Fruit fly (Drosophila melanogaster): ENCODE results near the gene CG15005.

The CG15005 gene

dm6 chr3L:4227164-4227563 is 23.0 kb upstream of the CG15005 start, which contains the start of gene CG46460 (continued):
- TF ChIP-seq CG4707 (GFP tag; optimal IDR thresholded peaks at IDR 0.05) (peak; percentile 2), Nf-YC (tag; optimal IDR thresholded peaks at IDR 0.05) (peak; percentile 6), kni (GFP tag; optimal IDR thresholded peaks at IDR 0.05) (peak; percentile 58), CG17328 (GFP tag; IDR thresholded peaks at IDR 0.05) (peak; percentile 11; the same call in 1 of the 2 replicates), CG9727 (GFP tag; optimal IDR thresholded peaks at IDR 0.05) (peak; percentile 32), HHEX (GFP tag; optimal IDR thresholded peaks at IDR 0.05) (no peak), Rx (GFP tag; IDR thresholded peaks at IDR 0.05) (no peak), HmgZ (tag; optimal IDR thresholded peaks at IDR 0.05) (peak; percentile 4), nerfin-2 (GFP tag; IDR thresholded peaks at IDR 0.05; ENCODE audit: partially characterized antibody) (peak; percentile 35; the same call in 1 of the 2 replicates), fd96Cb (tag; optimal IDR thresholded peaks at IDR 0.05) (no peak), hbn (GFP tag; IDR thresholded peaks at IDR 0.05; ENCODE audit: partially characterized antibody) (no peak), Adf1 (GFP tag; IDR thresholded peaks at IDR 0.05) (peak; percentile 58), NC2α (GFP tag; optimal IDR thresholded peaks at IDR 0.05) (peak; percentile 69)

dm6 chr3L:4225647-4226470 is 21.7 kb upstream of the CG15005 start:
- TF ChIP-seq exex (tag; optimal IDR thresholded peaks at IDR 0.05) (no peak), da (GFP tag; optimal IDR thresholded peaks at IDR 0.05) (no peak), disco-r (GFP tag; optimal IDR thresholded peaks at IDR 0.05) (no peak), Pdp1 (GFP tag; optimal IDR thresholded peaks at IDR 0.05) (peak in 1 of 2 experiments; percentile 67), chinmo (GFP tag; IDR thresholded peaks at IDR 0.05; ENCODE audit: partially characterized antibody) (0 out of 4 replicates have a peak, but pooled peaks have one; percentile 42), crol (GFP tag; IDR thresholded peaks at IDR 0.05) (peak; percentile 90), grn (GFP tag; optimal IDR thresholded peaks at IDR 0.05) (no peak), CG18764 (GFP tag; optimal IDR thresholded peaks at IDR 0.05) (no peak), CG33557 (GFP tag; optimal IDR thresholded peaks at IDR 0.05) (no peak), seq (GFP tag; IDR thresholded peaks at IDR 0.05) (no peak), hth (optimal IDR thresholded peaks at IDR 0.05) (no peak), danr (GFP tag; IDR thresholded peaks at IDR 0.05) (no peak), lmd (GFP tag; IDR thresholded peaks at IDR 0.05) (no peak), vvl (GFP tag; IDR thresholded peaks at IDR 0.05) (0 out of 2 replicates have a peak, but pooled peaks have one; percentile 7), tin (GFP tag; optimal IDR thresholded peaks at IDR 0.05) (no peak), crp (GFP tag; optimal IDR thresholded peaks at IDR 0.05) (no peak), Doc2 (GFP tag; IDR thresholded peaks at IDR 0.05) (no peak), CG10543 (GFP tag; optimal IDR thresholded peaks at IDR 0.05) (peak; percentile 14), CG12769 (tag; optimal IDR thresholded peaks at IDR 0.05) (peak; percentile 31), CG8924 (tag; optimal IDR thresholded peaks at IDR 0.05) (no peak), abd-A (tag; optimal IDR thresholded peaks at IDR 0.05) (no peak), Tbp (GFP tag; optimal IDR thresholded peaks at IDR 0.05) (no peak), CG11247 (GFP tag; IDR thresholded peaks at IDR 0.05) (no peak), ind (GFP tag; optimal IDR thresholded peaks at IDR 0.05) (no peak), sd (tag; optimal IDR thresholded peaks at IDR 0.05) (peak; percentile 75), stwl (tag; optimal IDR thresholded peaks at IDR 0.05) (no peak), CoRest (tag; optimal IDR thresholded peaks at IDR 0.05) (no peak), Atf6 (GFP tag; IDR thresholded peaks at IDR 0.05) (no peak), trh (GFP tag; optimal IDR thresholded peaks at IDR 0.05) (no peak), HHEX (GFP tag; optimal IDR thresholded peaks at IDR 0.05) (no peak), gce (GFP tag; IDR thresholded peaks at IDR 0.05) (0 out of 3 replicates have a peak, but pooled peaks have one; percentile 33), nom (GFP tag; optimal IDR thresholded peaks at IDR 0.05) (peak; percentile 32), pita (GFP tag; optimal IDR thresholded peaks at IDR 0.05) (no peak), sug (tag; optimal IDR thresholded peaks at IDR 0.05) (peak; percentile 72), CG18262 (tag; optimal IDR thresholded peaks at IDR 0.05) (no peak), aop (GFP tag; IDR thresholded peaks at IDR 0.05) (0 out of 2 replicates have a peak, but pooled peaks have one; percentile 41)
